Worm (Caenorhabditis elegans) whole organism, mixed stage, embryonic: ENCODE measurements around the gene his-38.

ENCODE experiments used
- blmp-1 ChIP-seq: fragments of 150-350 bp; optimal IDR thresholded peaks from 2 replicates; lab custom pipeline; 2014; ENCODE audit warnings: missing biosample characterization, missing genetic modification characterization
- ces-1 ChIP-seq: fragments of 150-350 bp; optimal IDR thresholded peaks from 2 replicates; lab custom pipeline; 2014; ENCODE audit warnings: missing biosample characterization, missing genetic modification reagents, missing genetic modification characterization
- elt-1 ChIP-seq: sonication (generic microtip); optimal IDR thresholded peaks from 2 replicates; lab custom pipeline; 2017; ENCODE audit warnings: missing genetic modification characterization, mild to moderate bottlenecking, missing compliant biosample characterization, antibody characterized with exemption, moderate library complexity, borderline replicate concordance; ENCODE audit not compliant: insufficient read depth
- elt-3 ChIP-seq: fragments of 150-350 bp; optimal IDR thresholded peaks from 2 replicates; lab custom pipeline; 2014; ENCODE audit warnings: missing biosample characterization, missing genetic modification characterization
- mab-5 ChIP-seq: fragments of 150-350 bp; optimal IDR thresholded peaks from 2 replicates; lab custom pipeline; 2014; ENCODE audit warnings: missing biosample characterization, missing genetic modification characterization
- mls-2 ChIP-seq: sonication (generic microtip); optimal IDR thresholded peaks from 2 replicates; lab custom pipeline; 2016; ENCODE audit warnings: mild to moderate bottlenecking, missing genetic modification characterization, moderate library complexity, missing compliant biosample characterization
- nhr-28 ChIP-seq: fragments of 150-350 bp; optimal IDR thresholded peaks from 2 replicates; lab custom pipeline; 2014; ENCODE audit warnings: missing biosample characterization, missing genetic modification characterization
- nhr-76 ChIP-seq: sonication (generic microtip); optimal IDR thresholded peaks from 2 replicates; lab custom pipeline; 2017; ENCODE audit warnings: missing biosample characterization, missing genetic modification characterization
- snpc-4 ChIP-seq: fragments of 150-350 bp; optimal IDR thresholded peaks from 2 replicates; lab custom pipeline; 2014; ENCODE audit warnings: missing biosample characterization, missing genetic modification characterization
- tbx-8 ChIP-seq: fragments of 200-800 bp; sonication (Bioruptor generic); optimal IDR thresholded peaks from 2 replicates; lab custom pipeline; 2018; ENCODE audit warnings: mild to moderate bottlenecking, missing genetic modification characterization, moderate library complexity, missing compliant biosample characterization
- unc-39 ChIP-seq: fragments of 150-350 bp; optimal IDR thresholded peaks from 2 replicates; lab custom pipeline; 2014; ENCODE audit warnings: missing biosample characterization, missing genetic modification characterization

ce11 chrX:7306434-7306833 lies 3.2 kb downstream of the his-38 start:
- no peak for TF ChIP-seq unc-39
- TF ChIP-seq mab-5 (tag; lab: Kevin White, UChicago): no peak
- no peak for TF ChIP-seq snpc-4 (tag; lab: Kevin White, UChicago)
- TF ChIP-seq ces-1 (GFP tag; lab: Kevin White, UChicago): peak; percentile 7
- no peak for TF ChIP-seq elt-3
- no peak for TF ChIP-seq blmp-1 (tag; lab: Kevin White, UChicago)
- TF ChIP-seq tbx-8 (GFP tag; lab: Kevin White, UChicago): no peak
- TF ChIP-seq nhr-76 (tag; lab: Kevin White, UChicago): no peak
- no peak for TF ChIP-seq mls-2 (tag; lab: Kevin White, UChicago)
- no peak for TF ChIP-seq elt-1 (tag; lab: Kevin White, UChicago)
- TF ChIP-seq nhr-28 (tag; lab: Kevin White, UChicago): no peak
